Fruit fly (Drosophila melanogaster) whole organism, embryonic: ENCODE data around the gene CG12992.
A peak's percentile ranks its signal among the peaks of the same experiment; 100 is the strongest.

Source experiments
- CG10147 ChIP-seq: fragments of 200-800 bp; sonication (Bioruptor generic); optimal IDR thresholded peaks from 2 replicates; lab custom pipeline; 2019; ENCODE audit warnings: missing biosample characterization, mild to moderate bottlenecking, missing genetic modification characterization, moderate library complexity
- CG10979 ChIP-seq: fragments of 200-800 bp; sonication (Bioruptor generic); optimal IDR thresholded peaks from 2 replicates; lab custom pipeline; 2018; ENCODE audit warnings: missing biosample characterization, mild to moderate bottlenecking, missing genetic modification characterization, moderate library complexity
- CG11504 ChIP-seq: fragments of 200-800 bp; sonication (Bioruptor generic); optimal IDR thresholded peaks from 3 replicates; lab custom pipeline; 2019; ENCODE audit warnings: missing biosample characterization, mild to moderate bottlenecking, missing genetic modification characterization, moderate library complexity
- CG11723 ChIP-seq: fragments of 200-800 bp; sonication (Bioruptor generic); optimal IDR thresholded peaks from 2 replicates; lab custom pipeline; 2017; ENCODE audit warnings: missing biosample characterization, mild to moderate bottlenecking, missing genetic modification characterization
- CG12942 ChIP-seq: fragments of 200-800 bp; sonication (Bioruptor generic); optimal IDR thresholded peaks from 3 replicates; lab custom pipeline; 2016; ENCODE audit warnings: missing biosample characterization, missing genetic modification characterization
- CG13287 ChIP-seq: fragments of 200-800 bp; sonication (Bioruptor generic); IDR thresholded peaks from 2 replicates; pipeline ENCODE4 v1.3.6; 2022; ENCODE audit warnings: missing biosample characterization, missing genetic modification characterization; ENCODE audit not compliant: partially characterized antibody
- CG17359 ChIP-seq: fragments of 200-800 bp; sonication (Bioruptor generic); optimal IDR thresholded peaks from 3 replicates; lab custom pipeline; 2018; ENCODE audit warnings: missing biosample characterization, mild to moderate bottlenecking, missing genetic modification characterization, moderate library complexity
- CG17568 ChIP-seq: fragments of 200-800 bp; sonication (Bioruptor generic); optimal IDR thresholded peaks from 2 replicates; lab custom pipeline; 2018; ENCODE audit warnings: missing biosample characterization, mild to moderate bottlenecking, missing genetic modification characterization, moderate library complexity
- CG18262 ChIP-seq: fragments of 200-800 bp; optimal IDR thresholded peaks from 3 replicates; lab custom pipeline; 2019; ENCODE audit warnings: missing biosample characterization, mild to moderate bottlenecking, missing genetic modification characterization, moderate library complexity
- CG4854 ChIP-seq: fragments of 200-800 bp; sonication (Bioruptor generic); optimal IDR thresholded peaks from 2 replicates; lab custom pipeline; 2016; ENCODE audit warnings: missing biosample characterization, missing genetic modification characterization, inconsistent platforms
- CG5180 ChIP-seq: fragments of 200-800 bp; sonication (Bioruptor generic); optimal IDR thresholded peaks from 3 replicates; lab custom pipeline; 2017; ENCODE audit warnings: missing biosample characterization, missing genetic modification characterization, mild to moderate bottlenecking, moderate library complexity, missing genetic modification reagents
- CG6854 ChIP-seq: fragments of 200-800 bp; sonication (Bioruptor generic); optimal IDR thresholded peaks from 3 replicates; lab custom pipeline; 2017; ENCODE audit warnings: missing biosample characterization, mild to moderate bottlenecking, missing genetic modification characterization
- CG9797 ChIP-seq: fragments of 200-800 bp; sonication (Bioruptor generic); optimal IDR thresholded peaks from 3 replicates; lab custom pipeline; 2018; ENCODE audit warnings: missing biosample characterization, mild to moderate bottlenecking, missing genetic modification characterization
- Camta ChIP-seq: fragments of 200-800 bp; sonication (Bioruptor generic); optimal IDR thresholded peaks from 2 replicates; lab custom pipeline; 2016; ENCODE audit warnings: missing biosample characterization, missing genetic modification characterization
- D ChIP-seq, 2 experiments: fragments of 200-800 bp in 1 of 2; fragments of >200 bp in 1 of 2; sonication (Bioruptor generic) in 1 of 2; optimal IDR thresholded peaks; 2 replicates in 1 of 2; 3 replicates in 1 of 2; lab custom pipeline; 2017; ENCODE audit warnings: mild to moderate bottlenecking in 1 of 2, missing biosample characterization in 1 of 2, missing genetic modification characterization in 1 of 2, missing genetic modification reagents in 1 of 2
- HmgZ ChIP-seq: fragments of 200-800 bp; sonication (Bioruptor generic); optimal IDR thresholded peaks from 2 replicates; lab custom pipeline; 2018; ENCODE audit warnings: missing biosample characterization, mild to moderate bottlenecking, missing genetic modification characterization
- Hmr ChIP-seq: fragments of 200-800 bp; sonication (Bioruptor generic); optimal IDR thresholded peaks from 3 replicates; lab custom pipeline; 2017; ENCODE audit warnings: mild to moderate bottlenecking, missing biosample characterization, missing genetic modification reagents, missing genetic modification characterization
- Lpt ChIP-seq: fragments of >200 bp; optimal IDR thresholded peaks from 2 replicates; lab custom pipeline; 2018; ENCODE audit warnings: missing biosample characterization, missing genetic modification characterization
- Meics ChIP-seq: fragments of 200-800 bp; sonication (Bioruptor generic); optimal IDR thresholded peaks from 2 replicates; lab custom pipeline; 2017; ENCODE audit warnings: missing biosample characterization, mild to moderate bottlenecking, missing genetic modification characterization
- Mes4 ChIP-seq: fragments of 200-800 bp; sonication (Bioruptor generic); optimal IDR thresholded peaks from 2 replicates; lab custom pipeline; 2016; ENCODE audit warnings: missing biosample characterization, missing genetic modification characterization
- NC2α ChIP-seq: fragments of 200-800 bp; sonication (Bioruptor generic); optimal IDR thresholded peaks from 2 replicates; lab custom pipeline; 2016; ENCODE audit warnings: missing biosample characterization, missing genetic modification characterization
- Nf-YB ChIP-seq: fragments of 200-800 bp; sonication (Bioruptor generic); optimal IDR thresholded peaks from 3 replicates; lab custom pipeline; 2019; ENCODE audit warnings: missing biosample characterization, mild to moderate bottlenecking, missing genetic modification characterization, moderate library complexity
- Opbp ChIP-seq: fragments of 200-800 bp; sonication (Bioruptor generic); IDR thresholded peaks from 3 replicates; pipeline ENCODE4 v1.3.6; 2022; ENCODE audit warnings: missing biosample characterization, missing genetic modification characterization; ENCODE audit not compliant: partially characterized antibody
- Pdp1 ChIP-seq, 2 experiments: fragments of 200-800 bp; sonication (Bioruptor generic); optimal IDR thresholded peaks; 3 replicates each; lab custom pipeline; 2016; ENCODE audit warnings: missing biosample characterization in 2 of 2, missing genetic modification characterization in 2 of 2, mild to moderate bottlenecking in 1 of 2, moderate library complexity in 1 of 2
- Usf ChIP-seq: fragments of 200-800 bp; sonication (Bioruptor generic); optimal IDR thresholded peaks from 2 replicates; lab custom pipeline; 2017; ENCODE audit warnings: missing genotype, missing biosample characterization, missing genetic modification characterization
- abd-A ChIP-seq: fragments of 200-800 bp; sonication (Bioruptor generic); optimal IDR thresholded peaks from 3 replicates; lab custom pipeline; 2019; ENCODE audit warnings: missing biosample characterization, mild to moderate bottlenecking, missing genetic modification characterization, moderate library complexity
- ac ChIP-seq: fragments of 200-800 bp; sonication (Bioruptor generic); optimal IDR thresholded peaks from 3 replicates; lab custom pipeline; 2017; ENCODE audit warnings: missing biosample characterization, mild to moderate bottlenecking, missing genetic modification characterization
- amos ChIP-seq: fragments of 200-800 bp; sonication (Bioruptor generic); IDR thresholded peaks from 2 replicates; pipeline ENCODE4 v1.3.6; 2022; ENCODE audit warnings: missing biosample characterization, missing genetic modification characterization; ENCODE audit not compliant: partially characterized antibody
- ash1 ChIP-seq: fragments of 200-800 bp; sonication (Bioruptor generic); optimal IDR thresholded peaks from 2 replicates; lab custom pipeline; 2018; ENCODE audit warnings: missing biosample characterization, mild to moderate bottlenecking, missing genetic modification characterization
- cato ChIP-seq: fragments of 200-800 bp; sonication (Bioruptor generic); optimal IDR thresholded peaks from 2 replicates; lab custom pipeline; 2016; ENCODE audit warnings: missing biosample characterization, missing genetic modification characterization, borderline replicate concordance
- dimm ChIP-seq: fragments of 200-800 bp; sonication (Bioruptor generic); IDR thresholded peaks from 2 replicates; pipeline ENCODE4 v1.3.6; 2022; ENCODE audit warnings: missing biosample characterization, missing genetic modification characterization
- exex ChIP-seq: fragments of 200-800 bp; sonication (Bioruptor generic); optimal IDR thresholded peaks from 4 replicates; lab custom pipeline; 2018; ENCODE audit warnings: missing biosample characterization, mild to moderate bottlenecking, missing genetic modification characterization, moderate library complexity
- fu2 ChIP-seq: fragments of 200-800 bp; sonication (Bioruptor generic); optimal IDR thresholded peaks from 2 replicates; lab custom pipeline; 2016; ENCODE audit warnings: missing biosample characterization, missing genetic modification characterization
- gce ChIP-seq: fragments of 200-800 bp; sonication (Bioruptor generic); IDR thresholded peaks from 3 replicates; pipeline ENCODE4 v1.3.6; 2022; ENCODE audit warnings: missing biosample characterization, missing genetic modification characterization
- grau ChIP-seq: fragments of 200-800 bp; optimal IDR thresholded peaks from 3 replicates; lab custom pipeline; 2019; ENCODE audit warnings: missing biosample characterization, mild to moderate bottlenecking, missing genetic modification characterization, moderate library complexity
- gro ChIP-seq: fragments of 200-800 bp; sonication (Bioruptor generic); optimal IDR thresholded peaks from 2 replicates; lab custom pipeline; 2016; ENCODE audit warnings: missing biosample characterization, missing genetic modification characterization
- inv ChIP-seq: fragments of 200-800 bp; sonication (Bioruptor generic); IDR thresholded peaks from 2 replicates; pipeline ENCODE4 v1.3.6; 2022; ENCODE audit warnings: missing biosample characterization, missing genetic modification characterization; ENCODE audit not compliant: partially characterized antibody
- ken ChIP-seq: fragments of 200-800 bp; sonication (Bioruptor generic); IDR thresholded peaks from 3 replicates; pipeline ENCODE4 v1.3.6; 2022; ENCODE audit warnings: missing biosample characterization, missing genetic modification characterization
- lbe ChIP-seq: fragments of 200-800 bp; sonication (Bioruptor generic); optimal IDR thresholded peaks from 2 replicates; lab custom pipeline; 2016; ENCODE audit warnings: missing biosample characterization, mild to moderate bottlenecking, missing genetic modification characterization
- nom ChIP-seq: fragments of 200-800 bp; sonication (Bioruptor generic); optimal IDR thresholded peaks from 2 replicates; lab custom pipeline; 2017; ENCODE audit warnings: missing biosample characterization, missing genetic modification characterization, mild to moderate bottlenecking, moderate library complexity, missing genetic modification reagents
- odd ChIP-seq: fragments of 200-800 bp; sonication (Bioruptor generic); optimal IDR thresholded peaks from 2 replicates; lab custom pipeline; 2017; ENCODE audit warnings: missing biosample characterization, mild to moderate bottlenecking, missing genetic modification characterization
- p53 ChIP-seq: fragments of 200-800 bp; sonication (Bioruptor generic); optimal IDR thresholded peaks from 2 replicates; lab custom pipeline; 2016; ENCODE audit warnings: missing biosample characterization, missing genetic modification characterization
- psq ChIP-seq: fragments of 200-800 bp; sonication (Bioruptor generic); optimal IDR thresholded peaks from 2 replicates; lab custom pipeline; 2017; ENCODE audit warnings: missing biosample characterization, missing genetic modification characterization
- scrt ChIP-seq: fragments of 200-800 bp; sonication (Bioruptor generic); optimal IDR thresholded peaks from 2 replicates; lab custom pipeline; 2018; ENCODE audit warnings: missing biosample characterization, mild to moderate bottlenecking, missing genetic modification characterization, moderate library complexity
- slp2 ChIP-seq: fragments of 200-800 bp; sonication (Bioruptor generic); optimal IDR thresholded peaks from 2 replicates; lab custom pipeline; 2016; ENCODE audit warnings: missing biosample characterization, missing genetic modification characterization
- tgo ChIP-seq: fragments of 200-800 bp; sonication (Bioruptor generic); IDR thresholded peaks from 3 replicates; pipeline ENCODE4 v1.3.6; 2022; ENCODE audit warnings: missing biosample characterization, missing genetic modification characterization
- tin ChIP-seq: fragments of 200-800 bp; sonication (Bioruptor generic); optimal IDR thresholded peaks from 3 replicates; lab custom pipeline; 2016; ENCODE audit warnings: missing biosample characterization, missing genetic modification characterization
- tup ChIP-seq: fragments of 200-800 bp; sonication (Bioruptor generic); optimal IDR thresholded peaks from 2 replicates; lab custom pipeline; 2016; ENCODE audit warnings: missing biosample characterization, mild to moderate bottlenecking, missing genetic modification characterization, moderate library complexity
- vvl ChIP-seq: fragments of 200-800 bp; sonication (Bioruptor generic); IDR thresholded peaks from 2 replicates; pipeline ENCODE4 v1.3.6; 2022; ENCODE audit warnings: missing biosample characterization, missing genetic modification characterization
- wek ChIP-seq: fragments of 200-800 bp; sonication (Bioruptor generic); optimal IDR thresholded peaks from 3 replicates; lab custom pipeline; 2018; ENCODE audit warnings: missing biosample characterization, mild to moderate bottlenecking, missing genetic modification characterization, moderate library complexity

Gene CG12992

DNA sequence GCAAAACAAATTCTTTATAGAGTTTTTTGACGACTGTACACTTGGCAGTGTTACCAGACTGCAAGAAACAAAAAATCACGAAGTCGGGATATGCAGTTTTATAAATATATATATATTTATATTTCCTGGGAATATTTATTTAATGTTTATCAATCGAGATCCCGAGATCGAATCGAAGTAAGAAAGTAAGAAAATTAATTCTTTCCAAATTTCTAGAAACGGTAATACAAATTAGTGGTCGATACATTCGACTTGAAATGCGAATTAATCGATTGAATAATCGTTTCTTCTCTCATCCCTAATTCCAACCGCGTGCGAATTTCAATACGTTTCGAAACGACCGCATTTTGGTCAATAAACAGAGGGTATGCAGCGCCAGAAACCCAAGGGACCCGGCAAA is 47.3 kb downstream of the CG12992 start, which contains the start of the genes CG8289 and CG5800 (continued):
- TF ChIP-seq psq (GFP tag; lab: Kevin White, UChicago), result no peak
- TF ChIP-seq CG5180 (GFP tag; lab: Kevin White, UChicago), result no peak
- no peak for TF ChIP-seq tgo (GFP tag; lab: Robert Waterston, UW)
- no peak for TF ChIP-seq grau (tag; lab: Kevin White, UChicago)
- TF ChIP-seq CG12942 (GFP tag; lab: Kevin White, UChicago), result no peak
- peak; percentile 68 for TF ChIP-seq amos (GFP tag; lab: Robert Waterston, UW)
- TF ChIP-seq vvl (GFP tag; lab: Robert Waterston, UW), result no peak
- TF ChIP-seq CG11504, result no peak
- TF ChIP-seq Camta (GFP tag; lab: Kevin White, UChicago), result no peak
- TF ChIP-seq abd-A, result no peak
- TF ChIP-seq cato (GFP tag; lab: Kevin White, UChicago), result no peak
- TF ChIP-seq dimm (GFP tag; lab: Robert Waterston, UW), result no peak
- peak; percentile 21 for TF ChIP-seq lbe (GFP tag; lab: Kevin White, UChicago)
- no peak for TF ChIP-seq p53 (GFP tag; lab: Kevin White, UChicago)
- no peak for TF ChIP-seq Lpt (GFP tag; lab: Kevin White, UChicago)
- peak; percentile 4 for TF ChIP-seq tin (GFP tag; lab: Kevin White, UChicago)
- no peak for TF ChIP-seq nom (GFP tag; lab: Kevin White, UChicago)
- peak; percentile 19 for TF ChIP-seq CG10979
- no peak for TF ChIP-seq exex (tag; lab: Kevin White, UChicago)
- TF ChIP-seq ash1 (GFP tag; lab: Kevin White, UChicago), result no peak
- no peak for TF ChIP-seq CG6854 (GFP tag; lab: Kevin White, UChicago)
- no peak for TF ChIP-seq Hmr (GFP tag; lab: Kevin White, UChicago)
- peak; percentile 64 for TF ChIP-seq scrt (GFP tag; lab: Kevin White, UChicago)
- no peak for TF ChIP-seq D (optimal IDR thresholded peaks at IDR 0.05; lab: Kevin White, UChicago)
- TF ChIP-seq D (GFP tag; optimal IDR thresholded peaks at IDR 0.05; lab: Kevin White, UChicago), result no peak
- no peak for TF ChIP-seq Mes4
- no peak for TF ChIP-seq gce (GFP tag; lab: Robert Waterston, UW)
- TF ChIP-seq CG17568, result no peak
- TF ChIP-seq CG18262 (tag; lab: Kevin White, UChicago), result peak; percentile 42
- TF ChIP-seq Meics (GFP tag; lab: Kevin White, UChicago), result no peak
- no peak for TF ChIP-seq ac (GFP tag; lab: Kevin White, UChicago)
- peak; percentile 25 for TF ChIP-seq HmgZ
- TF ChIP-seq ken, result no peak
- TF ChIP-seq Opbp, result 0 out of 3 replicates have a peak, but pooled peaks have one; percentile 45
- no peak for TF ChIP-seq Nf-YB (GFP tag; lab: Kevin White, UChicago)
- TF ChIP-seq Usf (GFP tag; lab: Kevin White, UChicago), result no peak
- peak; percentile 74 for TF ChIP-seq CG9797 (GFP tag; lab: Kevin White, UChicago)
- TF ChIP-seq inv (GFP tag; lab: Robert Waterston, UW), result peak; percentile 49
- no peak for TF ChIP-seq Pdp1 (GFP tag; optimal IDR thresholded peaks at IDR 0.05; lab: Kevin White, UChicago)
- TF ChIP-seq CG13287 (GFP tag; lab: Robert Waterston, UW), result peak; percentile 83
- TF ChIP-seq odd (GFP tag; lab: Kevin White, UChicago), result no peak
- no peak for TF ChIP-seq slp2
- no peak for TF ChIP-seq CG4854 (GFP tag; lab: Kevin White, UChicago)
- no peak for TF ChIP-seq CG17359 (tag; lab: Kevin White, UChicago)
- no peak for TF ChIP-seq wek (GFP tag; lab: Kevin White, UChicago)
- TF ChIP-seq tup (GFP tag; lab: Kevin White, UChicago), result no peak
- no peak for TF ChIP-seq CG11723 (GFP tag; lab: Kevin White, UChicago)
- TF ChIP-seq NC2α, result no peak
- peak; percentile 29 for TF ChIP-seq CG10147
- TF ChIP-seq gro, result no peak
- no peak for TF ChIP-seq fu2 (GFP tag; lab: Kevin White, UChicago)
